Worm (Caenorhabditis elegans) whole organism, L3 larva: Measurements from ENCODE around the gene W06E11.1.

ENCODE experiments used
- nhr-11 ChIP-seq: fragments of 150-350 bp; optimal IDR thresholded peaks from 2 replicates; lab custom pipeline; 2014; ENCODE audit warnings: missing biosample characterization, missing genetic modification characterization
- nhr-77 ChIP-seq: fragments of 150-350 bp; optimal IDR thresholded peaks from 2 replicates; lab custom pipeline; 2014; ENCODE audit warnings: missing biosample characterization, missing genetic modification characterization
- unc-62 ChIP-seq: fragments of 150-350 bp; sonication (generic microtip); optimal IDR thresholded peaks from 4 replicates; lab custom pipeline; 2014; ENCODE audit warnings: missing biosample characterization, missing genetic modification reagents, missing genetic modification characterization

- no peak for TF ChIP-seq nhr-11 (tag; lab: Kevin White, UChicago)
- no peak for TF ChIP-seq nhr-77 (tag; lab: Kevin White, UChicago)
- no peak for TF ChIP-seq unc-62 (GFP tag; lab: Kevin White, UChicago)
These were observed 5.8 kb upstream of the W06E11.1 start, which contains the start of gene T19C3.7 for ce11 chrIII:636067-636466.
